Fruit fly (Drosophila melanogaster): Measurements from ENCODE around the gene CG31705.
A peak's percentile ranks its signal among the peaks of the same experiment; 100 is the strongest.

CG31705 gene

DNA sequence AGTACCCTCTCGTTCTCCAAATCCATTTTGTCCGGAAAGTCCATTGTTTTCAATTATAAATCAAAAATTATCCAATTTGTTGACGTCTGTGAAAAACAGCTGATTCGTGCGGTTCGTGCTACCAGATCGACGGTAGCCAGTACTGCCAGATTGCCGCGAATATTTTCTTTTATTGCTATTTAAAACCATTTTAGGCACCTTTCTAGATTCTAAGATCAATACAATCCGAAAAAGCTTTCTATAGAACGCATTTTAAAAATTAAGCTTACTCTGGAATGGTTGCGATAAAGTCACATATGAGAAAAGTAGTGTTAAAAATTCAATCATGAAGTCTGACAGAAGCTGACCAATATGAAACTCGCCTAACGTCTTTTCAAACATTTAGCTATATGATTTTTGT is 29.2 kb downstream of the CG31705 start, which contains the start of gene Cog8 (continued):
- TF ChIP-seq Eip74EF (GFP tag; optimal IDR thresholded peaks at IDR 0.05) (no peak), Hr3 (GFP tag; optimal IDR thresholded peaks at IDR 0.05) (peak; percentile 49), CG7963 (GFP tag; IDR thresholded peaks at IDR 0.05; ENCODE audit: partially characterized antibody) (no peak), CG10321 (GFP tag; IDR thresholded peaks at IDR 0.05) (no peak), chn (GFP tag; optimal IDR thresholded peaks at IDR 0.05) (peak; percentile 45), bigmax (GFP tag; optimal IDR thresholded peaks at IDR 0.05) (no peak), CG7372 (GFP tag; IDR thresholded peaks at IDR 0.05) (no peak), CG12219 (GFP tag; optimal IDR thresholded peaks at IDR 0.05) (no peak), cwo (GFP tag; optimal IDR thresholded peaks at IDR 0.05) (no peak), CG8089 (GFP tag; optimal IDR thresholded peaks at IDR 0.05) (peak; percentile 26), Sry-δ (GFP tag; optimal IDR thresholded peaks at IDR 0.05) (peak; percentile 24), esg (GFP tag; conservative IDR thresholded peaks at IDR 0.05) (0 out of 2 replicates have a peak, but pooled peaks have one; percentile 11), trem (tag; optimal IDR thresholded peaks at IDR 0.05) (peak; percentile 69), CG1233 (GFP tag; optimal IDR thresholded peaks at IDR 0.05) (no peak), HmgZ (tag; optimal IDR thresholded peaks at IDR 0.05) (peak; percentile 44), chif (GFP tag; optimal IDR thresholded peaks at IDR 0.05) (peak; percentile 42 to 52), Awh (GFP tag; IDR thresholded peaks at IDR 0.05) (no peak), sens-2 (GFP tag; IDR thresholded peaks at IDR 0.05) (no peak), CG15514 (GFP tag; optimal IDR thresholded peaks at IDR 0.05) (peak; percentile 48), D (optimal IDR thresholded peaks at IDR 0.05) (no peak), D (GFP tag; optimal IDR thresholded peaks at IDR 0.05) (no peak), CG2116 (GFP tag; optimal IDR thresholded peaks at IDR 0.05) (peak; percentile 62), CG13424 (tag; optimal IDR thresholded peaks at IDR 0.05) (peak; percentile 44), nom (GFP tag; optimal IDR thresholded peaks at IDR 0.05) (no peak), her (GFP tag; optimal IDR thresholded peaks at IDR 0.05) (peak; percentile 43), bsh (GFP tag; optimal IDR thresholded peaks at IDR 0.05) (peak in 1 of 2 experiments; percentile 18), ems (GFP tag; optimal IDR thresholded peaks at IDR 0.05) (peak; percentile 32), repo (GFP tag; optimal IDR thresholded peaks at IDR 0.05) (peak; percentile 24), B-H1 (GFP tag; IDR thresholded peaks at IDR 0.05) (no peak), CG12942 (GFP tag; optimal IDR thresholded peaks at IDR 0.05) (peak; percentile 7), ab (GFP tag; optimal IDR thresholded peaks at IDR 0.05) (peak; percentile 5), Fer2 (tag; optimal IDR thresholded peaks at IDR 0.05) (no peak), pzg (GFP tag; optimal IDR thresholded peaks at IDR 0.05) (peak; percentile 50), sug (tag; optimal IDR thresholded peaks at IDR 0.05) (peak; percentile 37), Hsf (GFP tag; optimal IDR thresholded peaks at IDR 0.05) (peak; percentile 49), luna (GFP tag; optimal IDR thresholded peaks at IDR 0.05) (peak; percentile 19), CG32772 (GFP tag; IDR thresholded peaks at IDR 0.05) (no peak), CG4617 (GFP tag; optimal IDR thresholded peaks at IDR 0.05; ENCODE audit: borderline replicate concordance) (peak; percentile 72), sd (tag; optimal IDR thresholded peaks at IDR 0.05) (peak; percentile 38), unc-4 (GFP tag; IDR thresholded peaks at IDR 0.05; ENCODE audit: partially characterized antibody) (0 out of 2 replicates have a peak, but pooled peaks have one; percentile 13), cad (GFP tag; optimal IDR thresholded peaks at IDR 0.05) (peak; percentile 4), CG2678 (tag; optimal IDR thresholded peaks at IDR 0.05) (peak; percentile 31), Lim3 (GFP tag; IDR thresholded peaks at IDR 0.05) (no peak), CG31365 (tag; optimal IDR thresholded peaks at IDR 0.05) (no peak), zfh2 (GFP tag; optimal IDR thresholded peaks at IDR 0.05) (peak; percentile 72), CG9609 (GFP tag; optimal IDR thresholded peaks at IDR 0.05) (peak; percentile 73), dpn (GFP tag; optimal IDR thresholded peaks at IDR 0.05) (peak; percentile 47 to 54), CG12659 (GFP tag; optimal IDR thresholded peaks at IDR 0.05) (peak; percentile 57), CG1603 (tag; optimal IDR thresholded peaks at IDR 0.05) (peak; percentile 68), Taf1 (GFP tag; IDR thresholded peaks at IDR 0.05) (no peak), MBD-R2 (GFP tag; IDR thresholded peaks at IDR 0.05) (peak; percentile 72)

Data from whole organism, embryonic.